Fruit fly (Drosophila melanogaster): ENCODE measurements around the gene Hez.

DNA sequence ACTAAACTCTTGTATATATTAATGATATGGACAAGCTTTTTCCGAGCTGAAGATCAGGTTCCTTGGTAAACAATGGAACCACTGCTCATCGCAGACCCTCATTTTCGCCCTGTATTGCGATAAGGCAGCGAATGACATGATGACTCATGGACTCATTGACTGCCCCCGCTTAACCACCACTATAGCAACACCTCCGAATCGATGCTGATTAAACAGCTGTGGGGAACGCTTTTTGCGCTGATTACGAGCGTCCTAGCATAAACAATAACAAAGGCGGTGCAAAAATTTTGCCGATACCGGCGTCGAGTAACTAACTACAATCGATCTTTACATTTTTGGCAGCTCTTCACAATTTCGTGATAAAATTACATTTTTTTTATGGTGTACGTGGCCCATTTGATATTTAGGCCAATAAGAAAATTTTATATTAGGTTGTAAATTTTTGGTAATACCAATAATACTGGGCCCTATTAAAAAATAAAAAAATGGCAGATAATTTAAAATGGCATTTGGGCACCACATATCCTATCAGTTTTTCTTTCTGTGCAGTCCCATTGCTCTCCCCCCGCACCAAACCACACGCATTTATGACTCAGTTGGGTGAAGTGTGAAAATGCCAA, 2.7 kb upstream of the Hez start:
- TF ChIP-seq rn (GFP tag; IDR thresholded peaks at IDR 0.05) = no peak
- no peak for TF ChIP-seq Snoo (tag; optimal IDR thresholded peaks at IDR 0.05)

All from whole organism, pupa.